Worm (Caenorhabditis elegans): ENCODE measurements around the gene R11D1.13.

R11D1.13 gene

ce11 chrV:12695968-12696367 is 31.0 kb upstream of the R11D1.13 start, which contains the start of gene K10C8.4:
Gene K10C8.4 (plus strand): TSS chrV:12696268.
- TF ChIP-seq F13H6.1 (tag; optimal IDR thresholded peaks at IDR 0.05) (no peak), C34F6.9 (tag; optimal IDR thresholded peaks at IDR 0.05) (peak; percentile 15), mbf-1 (tag; optimal IDR thresholded peaks at IDR 0.05) (no peak), lin-39 (tag; optimal IDR thresholded peaks at IDR 0.05) (no peak), mdl-1 (tag; optimal IDR thresholded peaks at IDR 0.05) (no peak), unc-55 (GFP tag; optimal IDR thresholded peaks at IDR 0.05) (peak; percentile 5)

DNA sequence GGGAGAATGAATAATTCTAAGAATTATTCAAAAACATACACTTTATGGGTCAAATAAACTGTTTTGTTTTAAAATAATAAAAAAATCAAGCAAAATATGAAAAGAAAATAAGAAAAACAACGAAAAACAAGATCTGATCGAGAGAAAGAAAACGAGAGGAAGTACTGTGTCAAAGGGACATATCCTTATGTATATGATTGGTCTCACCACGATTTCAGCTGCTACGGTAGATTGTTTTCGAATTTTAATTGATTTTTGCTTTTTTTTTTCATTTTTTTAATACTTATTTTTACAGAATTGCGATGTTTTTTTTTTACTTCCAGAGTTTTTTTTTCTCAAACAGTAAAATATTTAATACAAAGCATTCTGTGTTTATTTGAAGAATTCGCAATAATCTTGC is 30.2 kb upstream of the R11D1.13 start:
- TF ChIP-seq egl-27 (tag; optimal IDR thresholded peaks at IDR 0.05) = no peak
- no peak for TF ChIP-seq elt-1 (tag; optimal IDR thresholded peaks at IDR 0.05)
- TF ChIP-seq Y55F3AM.14 (GFP tag; optimal IDR thresholded peaks at IDR 0.05) = no peak
- no peak for TF ChIP-seq nhr-237 (tag; optimal IDR thresholded peaks at IDR 0.05)
- no peak for TF ChIP-seq elt-3 (tag; optimal IDR thresholded peaks at IDR 0.05)
- TF ChIP-seq lin-11 (tag; optimal IDR thresholded peaks at IDR 0.05) = no peak
- TF ChIP-seq unc-55 (GFP tag; optimal IDR thresholded peaks at IDR 0.05) = no peak
- TF ChIP-seq mbf-1 (tag; optimal IDR thresholded peaks at IDR 0.05) = no peak
- TF ChIP-seq lsy-2 (tag; optimal IDR thresholded peaks at IDR 0.05) = no peak
- TF ChIP-seq nhr-21 (tag; optimal IDR thresholded peaks at IDR 0.05) = no peak
- TF ChIP-seq mdl-1 (tag; optimal IDR thresholded peaks at IDR 0.05) = no peak
- TF ChIP-seq ceh-16 (tag; optimal IDR thresholded peaks at IDR 0.05) = no peak
- no peak for TF ChIP-seq ama-1 (optimal IDR thresholded peaks at IDR 0.05)
- no peak for TF ChIP-seq nhr-23 (tag; optimal IDR thresholded peaks at IDR 0.05)
- TF ChIP-seq nhr-6 (tag; optimal IDR thresholded peaks at IDR 0.05) = no peak
- no peak for TF ChIP-seq ztf-1 (GFP tag; conservative IDR thresholded peaks at IDR 0.05)
- TF ChIP-seq F13H6.1 (tag; optimal IDR thresholded peaks at IDR 0.05) = no peak

DNA sequence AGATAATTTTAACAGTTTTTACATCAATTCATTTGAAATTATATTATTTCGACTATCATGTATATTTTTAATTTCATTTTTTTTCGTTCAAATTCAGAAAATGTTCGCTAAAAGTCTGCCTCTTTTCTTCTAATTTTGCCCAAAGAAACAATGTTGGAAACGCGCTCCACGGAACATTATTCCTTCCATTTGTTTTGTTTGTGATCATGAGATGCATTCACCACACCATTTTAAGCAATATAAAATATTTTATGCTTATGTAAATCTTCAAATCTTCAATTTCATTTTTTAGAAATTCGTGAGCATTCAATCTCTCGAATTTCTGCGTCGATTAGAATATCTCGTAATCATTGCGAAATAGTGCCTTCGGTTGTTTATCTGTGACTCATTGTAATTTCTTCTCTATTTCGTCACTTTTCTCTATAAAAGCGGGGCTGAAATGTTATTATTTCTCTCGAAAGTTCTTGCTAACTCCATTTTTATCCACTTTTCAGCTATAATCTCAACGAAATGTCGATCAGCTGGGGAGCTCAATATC is 29.5 kb upstream of the R11D1.13 start, which contains the start of gene istr-1:
TSS of gene istr-1 (plus strand) at position 495 of the 538 bp plus-strand sequence.
- TF ChIP-seq sem-4 (tag; optimal IDR thresholded peaks at IDR 0.05) (no peak), nhr-237 (tag; optimal IDR thresholded peaks at IDR 0.05) (no peak), skn-1 (tag; optimal IDR thresholded peaks at IDR 0.05) (peak; percentile 11), nhr-23 (tag; optimal IDR thresholded peaks at IDR 0.05) (no peak), C34F6.9 (tag; optimal IDR thresholded peaks at IDR 0.05) (peak; percentile 66), sma-9 (GFP tag; optimal IDR thresholded peaks at IDR 0.05) (no peak), sma-9 (tag; optimal IDR thresholded peaks at IDR 0.05) (no peak), dmd-4 (tag; optimal IDR thresholded peaks at IDR 0.05) (no peak), fos-1 (tag; optimal IDR thresholded peaks at IDR 0.05) (peak; percentile 12), sma-3 (GFP tag; optimal IDR thresholded peaks at IDR 0.05) (no peak), mbf-1 (tag; optimal IDR thresholded peaks at IDR 0.05) (no peak), mab-5 (tag; optimal IDR thresholded peaks at IDR 0.05) (no peak), nhr-12 (tag; optimal IDR thresholded peaks at IDR 0.05) (no peak), zag-1 (tag; optimal IDR thresholded peaks at IDR 0.05) (no peak), gmeb-1 (tag; optimal IDR thresholded peaks at IDR 0.05) (no peak), nhr-77 (tag; optimal IDR thresholded peaks at IDR 0.05) (no peak), lin-11 (tag; optimal IDR thresholded peaks at IDR 0.05) (no peak), egl-27 (tag; optimal IDR thresholded peaks at IDR 0.05) (no peak), nhr-129 (tag; optimal IDR thresholded peaks at IDR 0.05) (peak; percentile 33), unc-55 (GFP tag; optimal IDR thresholded peaks at IDR 0.05) (peak; percentile 34), ceh-82 (tag; optimal IDR thresholded peaks at IDR 0.05) (no peak), mdl-1 (tag; optimal IDR thresholded peaks at IDR 0.05) (no peak), peb-1 (tag; optimal IDR thresholded peaks at IDR 0.05) (no peak), nhr-11 (tag; optimal IDR thresholded peaks at IDR 0.05) (no peak), ceh-16 (tag; optimal IDR thresholded peaks at IDR 0.05) (no peak), lsy-2 (tag; optimal IDR thresholded peaks at IDR 0.05) (no peak), R02D3.7 (tag; optimal IDR thresholded peaks at IDR 0.05) (no peak), nhr-25 (tag; optimal IDR thresholded peaks at IDR 0.05) (no peak), ama-1 (optimal IDR thresholded peaks at IDR 0.05) (no peak)

DNA sequence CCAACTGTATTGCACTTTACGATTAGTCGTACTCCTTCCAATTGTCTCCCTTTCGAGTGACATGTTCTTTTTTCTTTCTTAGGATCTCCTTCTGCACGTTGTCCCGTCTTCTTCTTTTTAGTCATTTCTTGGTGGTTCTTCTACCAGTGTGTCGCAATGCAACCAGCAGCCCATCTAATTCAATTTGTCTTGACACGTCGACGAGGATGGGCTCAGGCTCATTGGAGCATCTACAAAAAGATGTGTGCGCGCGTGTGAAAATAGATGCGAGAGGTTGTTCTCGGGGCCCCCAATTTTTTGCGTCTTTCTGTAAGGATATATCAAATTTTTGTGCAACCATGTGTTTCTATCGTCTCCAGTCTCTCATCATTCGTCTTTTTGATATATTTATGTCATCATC is 25.3 kb upstream of the R11D1.13 start:
- no peak for TF ChIP-seq lin-11 (tag; optimal IDR thresholded peaks at IDR 0.05)
- TF ChIP-seq crh-2 (tag; optimal IDR thresholded peaks at IDR 0.05) = peak; percentile 47
- TF ChIP-seq nhr-77 (tag; optimal IDR thresholded peaks at IDR 0.05) = no peak
- TF ChIP-seq zag-1 (tag; optimal IDR thresholded peaks at IDR 0.05) = peak; percentile 48
